Fruit fly (Drosophila melanogaster) whole organism, embryonic: Measurements from ENCODE around the gene CG18473.

ENCODE experiments used
- B-H1 ChIP-seq: fragments of 200-800 bp; sonication (Bioruptor generic); IDR thresholded peaks from 3 replicates; pipeline ENCODE4 v1.3.6; 2022; ENCODE audit warnings: missing biosample characterization, missing genetic modification characterization
- Bdp1 ChIP-seq: fragments of 200-800 bp; sonication (Bioruptor generic); optimal IDR thresholded peaks from 3 replicates; lab custom pipeline; 2016; ENCODE audit warnings: missing biosample characterization, missing genetic modification characterization
- Bgb ChIP-seq: fragments of 200-800 bp; sonication (Bioruptor generic); IDR thresholded peaks from 2 replicates; pipeline ENCODE4 v1.3.6; 2022; ENCODE audit warnings: missing biosample characterization, missing genetic modification characterization; ENCODE audit not compliant: partially characterized antibody
- CG10462 ChIP-seq: fragments of 200-800 bp; sonication (Bioruptor generic); optimal IDR thresholded peaks from 2 replicates; lab custom pipeline; 2016; ENCODE audit warnings: missing biosample characterization, missing genetic modification characterization
- CG11456 ChIP-seq: fragments of 200-800 bp; sonication (Bioruptor generic); IDR thresholded peaks from 3 replicates; pipeline ENCODE4 v1.3.6; 2022; ENCODE audit warnings: missing biosample characterization, missing genetic modification characterization
- CG11723 ChIP-seq: fragments of 200-800 bp; sonication (Bioruptor generic); optimal IDR thresholded peaks from 2 replicates; lab custom pipeline; 2017; ENCODE audit warnings: missing biosample characterization, mild to moderate bottlenecking, missing genetic modification characterization
- CG12299 ChIP-seq: fragments of 200-800 bp; sonication (Bioruptor generic); optimal IDR thresholded peaks from 2 replicates; lab custom pipeline; 2018; ENCODE audit warnings: missing biosample characterization, mild to moderate bottlenecking, missing genetic modification characterization
- CG14014 ChIP-seq: fragments of 200-800 bp; sonication (Bioruptor generic); IDR thresholded peaks from 2 replicates; pipeline ENCODE4 v1.3.6; 2022; ENCODE audit warnings: missing biosample characterization, missing genetic modification characterization
- CG14710 ChIP-seq: fragments of 200-800 bp; sonication (Bioruptor generic); optimal IDR thresholded peaks from 3 replicates; lab custom pipeline; 2019; ENCODE audit warnings: missing biosample characterization, mild to moderate bottlenecking, missing genetic modification characterization, moderate library complexity
- CG1603 ChIP-seq: fragments of 200-800 bp; sonication (Bioruptor generic); optimal IDR thresholded peaks from 2 replicates; lab custom pipeline; 2019; ENCODE audit warnings: missing biosample characterization, mild to moderate bottlenecking, missing genetic modification characterization, moderate library complexity
- CG17186 ChIP-seq: fragments of 200-800 bp; sonication (Bioruptor generic); optimal IDR thresholded peaks from 3 replicates; lab custom pipeline; 2017; ENCODE audit warnings: missing biosample characterization, missing genetic modification reagents, missing genetic modification characterization
- CG17568 ChIP-seq: fragments of 200-800 bp; sonication (Bioruptor generic); optimal IDR thresholded peaks from 2 replicates; lab custom pipeline; 2018; ENCODE audit warnings: missing biosample characterization, mild to moderate bottlenecking, missing genetic modification characterization, moderate library complexity
- CG3163 ChIP-seq: fragments of 200-800 bp; sonication (Bioruptor generic); optimal IDR thresholded peaks from 3 replicates; lab custom pipeline; 2016; ENCODE audit warnings: missing biosample characterization, missing genetic modification characterization
- CG32772 ChIP-seq: fragments of 200-800 bp; sonication (Bioruptor generic); IDR thresholded peaks from 2 replicates; pipeline ENCODE4 v1.3.6; 2022; ENCODE audit warnings: missing biosample characterization, missing genetic modification characterization
- CG4617 ChIP-seq: fragments of 200-800 bp; sonication (Bioruptor generic); optimal IDR thresholded peaks from 3 replicates; lab custom pipeline; 2016; ENCODE audit warnings: missing biosample characterization, missing genetic modification characterization, borderline replicate concordance
- CG6254 ChIP-seq: fragments of 200-800 bp; sonication (Bioruptor generic); optimal IDR thresholded peaks from 3 replicates; lab custom pipeline; 2017; ENCODE audit warnings: mild to moderate bottlenecking, missing biosample characterization, missing genetic modification reagents, missing genetic modification characterization
- CG8359 ChIP-seq: fragments of 200-800 bp; sonication (Bioruptor generic); optimal IDR thresholded peaks from 2 replicates; lab custom pipeline; 2017; ENCODE audit warnings: missing biosample characterization, mild to moderate bottlenecking, missing genetic modification characterization, borderline replicate concordance
- CG8478 ChIP-seq: fragments of >200 bp; optimal IDR thresholded peaks from 2 replicates; lab custom pipeline; 2018
- CG8924 ChIP-seq: fragments of 200-800 bp; optimal IDR thresholded peaks from 3 replicates; lab custom pipeline; 2019; ENCODE audit warnings: missing biosample characterization, mild to moderate bottlenecking, missing genetic modification characterization, moderate library complexity
- CG9215 ChIP-seq: fragments of 200-800 bp; sonication (Bioruptor generic); IDR thresholded peaks from 2 replicates; pipeline ENCODE4 v1.3.6; 2022; ENCODE audit warnings: missing biosample characterization, missing genetic modification characterization
- CG9727 ChIP-seq: fragments of 200-800 bp; sonication (Bioruptor generic); optimal IDR thresholded peaks from 3 replicates; lab custom pipeline; 2017; ENCODE audit warnings: missing biosample characterization, mild to moderate bottlenecking, missing genetic modification characterization
- Chrac-16 ChIP-seq: fragments of 200-800 bp; sonication (Bioruptor generic); optimal IDR thresholded peaks from 3 replicates; lab custom pipeline; 2016; ENCODE audit warnings: missing biosample characterization, missing genetic modification characterization
- Dp ChIP-seq: fragments of 200-800 bp; sonication (Bioruptor generic); optimal IDR thresholded peaks from 2 replicates; lab custom pipeline; 2018; ENCODE audit warnings: missing biosample characterization, mild to moderate bottlenecking, missing genetic modification characterization, moderate library complexity
- Mrtf ChIP-seq: fragments of 200-800 bp; sonication (Bioruptor generic); IDR thresholded peaks from 3 replicates; pipeline ENCODE4 v1.3.6; 2022; ENCODE audit warnings: missing biosample characterization, missing genetic modification characterization
- Myb ChIP-seq: fragments of 200-800 bp; sonication (Bioruptor generic); optimal IDR thresholded peaks from 2 replicates; lab custom pipeline; 2016; ENCODE audit warnings: missing biosample characterization, missing genetic modification characterization
- Nf-YB ChIP-seq: fragments of 200-800 bp; sonication (Bioruptor generic); optimal IDR thresholded peaks from 3 replicates; lab custom pipeline; 2019; ENCODE audit warnings: missing biosample characterization, mild to moderate bottlenecking, missing genetic modification characterization, moderate library complexity
- Oaz ChIP-seq: fragments of 200-800 bp; sonication (Bioruptor generic); IDR thresholded peaks from 2 replicates; pipeline ENCODE4 v1.3.6; 2022; ENCODE audit warnings: missing biosample characterization, missing genetic modification characterization
- Optix ChIP-seq: fragments of 200-800 bp; sonication (Bioruptor generic); IDR thresholded peaks from 3 replicates; pipeline ENCODE4 v1.3.6; 2022; ENCODE audit warnings: missing biosample characterization, missing genetic modification characterization
- Side ChIP-seq: fragments of 200-800 bp; sonication (Bioruptor generic); optimal IDR thresholded peaks from 2 replicates; lab custom pipeline; 2016; ENCODE audit warnings: missing biosample characterization, missing genetic modification characterization
- Sry-δ ChIP-seq: fragments of 200-800 bp; sonication (Bioruptor generic); optimal IDR thresholded peaks from 2 replicates; lab custom pipeline; 2016; ENCODE audit warnings: missing biosample characterization, missing genetic modification characterization
- Usf ChIP-seq: fragments of 200-800 bp; sonication (Bioruptor generic); optimal IDR thresholded peaks from 2 replicates; lab custom pipeline; 2017; ENCODE audit warnings: missing genotype, missing biosample characterization, missing genetic modification characterization
- ab ChIP-seq: fragments of 200-800 bp; sonication (Bioruptor generic); optimal IDR thresholded peaks from 2 replicates; lab custom pipeline; 2016; ENCODE audit warnings: missing biosample characterization, missing genetic modification characterization
- ara ChIP-seq: fragments of 200-800 bp; sonication (Bioruptor generic); IDR thresholded peaks from 2 replicates; pipeline ENCODE4 v1.3.6; 2022; ENCODE audit warnings: missing biosample characterization, missing genetic modification characterization
- dmrt11E ChIP-seq: fragments of 200-800 bp; sonication (Bioruptor generic); optimal IDR thresholded peaks from 3 replicates; lab custom pipeline; 2018; ENCODE audit warnings: missing biosample characterization, mild to moderate bottlenecking, missing genetic modification characterization, moderate library complexity
- en ChIP-seq: fragments of 200-800 bp; sonication (Bioruptor generic); optimal IDR thresholded peaks from 2 replicates; lab custom pipeline; 2016; ENCODE audit warnings: missing biosample characterization, missing genetic modification characterization
- fd102C ChIP-seq: fragments of 200-800 bp; sonication (Bioruptor generic); optimal IDR thresholded peaks from 2 replicates; lab custom pipeline; 2018; ENCODE audit warnings: missing biosample characterization, mild to moderate bottlenecking, missing genetic modification characterization, moderate library complexity
- gcm ChIP-seq: fragments of 200-800 bp; sonication (Bioruptor generic); optimal IDR thresholded peaks from 2 replicates; lab custom pipeline; 2019; ENCODE audit warnings: missing biosample characterization, mild to moderate bottlenecking, missing genetic modification characterization, moderate library complexity
- kah ChIP-seq: fragments of 200-800 bp; sonication (Bioruptor generic); optimal IDR thresholded peaks from 2 replicates; lab custom pipeline; 2018; ENCODE audit warnings: missing biosample characterization, mild to moderate bottlenecking, missing genetic modification characterization
- mld ChIP-seq: fragments of 200-800 bp; sonication (Bioruptor generic); IDR thresholded peaks from 3 replicates; pipeline ENCODE4 v1.3.6; 2022; ENCODE audit warnings: missing biosample characterization, missing genetic modification characterization; ENCODE audit not compliant: partially characterized antibody
- nmo ChIP-seq: fragments of 200-800 bp; sonication (Bioruptor generic); optimal IDR thresholded peaks from 2 replicates; lab custom pipeline; 2018; ENCODE audit warnings: missing biosample characterization, mild to moderate bottlenecking, missing genetic modification characterization, moderate library complexity
- pzg ChIP-seq: fragments of 200-800 bp; sonication (Bioruptor generic); optimal IDR thresholded peaks from 3 replicates; lab custom pipeline; 2018; ENCODE audit warnings: missing biosample characterization, mild to moderate bottlenecking, missing genetic modification characterization, moderate library complexity
- sqz ChIP-seq: fragments of 200-800 bp; sonication (Bioruptor generic); optimal IDR thresholded peaks from 3 replicates; lab custom pipeline; 2018; ENCODE audit warnings: missing biosample characterization, mild to moderate bottlenecking, missing genetic modification characterization
- stwl ChIP-seq: fragments of 200-800 bp; sonication (Bioruptor generic); optimal IDR thresholded peaks from 3 replicates; lab custom pipeline; 2018; ENCODE audit warnings: missing biosample characterization, mild to moderate bottlenecking, missing genetic modification characterization, moderate library complexity
- tgo ChIP-seq: fragments of 200-800 bp; sonication (Bioruptor generic); IDR thresholded peaks from 3 replicates; pipeline ENCODE4 v1.3.6; 2022; ENCODE audit warnings: missing biosample characterization, missing genetic modification characterization
- ttk ChIP-seq: fragments of 200-800 bp; sonication (Bioruptor generic); IDR thresholded peaks from 2 replicates; pipeline ENCODE4 v2.1.2; 2022; ENCODE audit warnings: missing biosample characterization, missing genetic modification characterization
- tx ChIP-seq: fragments of 200-800 bp; sonication (Bioruptor generic); optimal IDR thresholded peaks from 2 replicates; lab custom pipeline; 2016; ENCODE audit warnings: missing biosample characterization, missing genetic modification characterization
- usp ChIP-seq: fragments of >200 bp; optimal IDR thresholded peaks from 2 replicates; lab custom pipeline; 2017; ENCODE audit warnings: missing biosample characterization, missing genetic modification characterization
- vvl ChIP-seq: fragments of 200-800 bp; sonication (Bioruptor generic); IDR thresholded peaks from 2 replicates; pipeline ENCODE4 v1.3.6; 2022; ENCODE audit warnings: missing biosample characterization, missing genetic modification characterization
- z ChIP-seq: fragments of 200-800 bp; sonication (Bioruptor generic); IDR thresholded peaks from 3 replicates; pipeline ENCODE4 v1.3.6; 2022; ENCODE audit warnings: missing biosample characterization, missing genetic modification characterization
- zen ChIP-seq: fragments of 200-800 bp; sonication (Bioruptor generic); optimal IDR thresholded peaks from 3 replicates; lab custom pipeline; 2018; ENCODE audit warnings: missing biosample characterization, mild to moderate bottlenecking, missing genetic modification characterization, moderate library complexity
- zfh2 ChIP-seq: fragments of 200-800 bp; sonication (Bioruptor generic); optimal IDR thresholded peaks from 2 replicates; lab custom pipeline; 2016; ENCODE audit warnings: missing biosample characterization, missing genetic modification characterization

Gene CG18473

dm6 chr3R:9411928-9412640 is 49.0 kb downstream of the CG18473 start, which contains the start of the genes Task7 and alpha-Man-IIa (continued):
- TF ChIP-seq gcm (GFP tag; lab: Kevin White, UChicago) = no peak
- peak; percentile 70 for TF ChIP-seq Myb (GFP tag; lab: Kevin White, UChicago)
- TF ChIP-seq CG14710 (tag; lab: Kevin White, UChicago) = peak; percentile 35
- TF ChIP-seq z (GFP tag; lab: Robert Waterston, UW) = no peak
- TF ChIP-seq CG1603 (tag; lab: Kevin White, UChicago) = no peak
- TF ChIP-seq Usf = no peak
- TF ChIP-seq CG12299 (tag; lab: Kevin White, UChicago) = no peak
- peak; percentile 71 for TF ChIP-seq sqz
- TF ChIP-seq CG8924 = no peak
- peak; percentile 50 for TF ChIP-seq CG10462 (GFP tag; lab: Kevin White, UChicago)
- TF ChIP-seq zfh2 (GFP tag; lab: Kevin White, UChicago) = no peak
- peak; percentile 42 for TF ChIP-seq nmo
- TF ChIP-seq en (GFP tag; lab: Kevin White, UChicago) = no peak
- TF ChIP-seq Sry-δ (GFP tag; lab: Kevin White, UChicago) = peak; percentile 2
- TF ChIP-seq stwl (tag; lab: Kevin White, UChicago) = peak; percentile 58
- no peak for TF ChIP-seq CG11723
- peak; percentile 27 for TF ChIP-seq Dp (GFP tag; lab: Kevin White, UChicago)
- no peak for TF ChIP-seq Mrtf (GFP tag; lab: Robert Waterston, UW)
- no peak for TF ChIP-seq zen (tag; lab: Kevin White, UChicago)
- 0 out of 2 replicates have a peak, but pooled peaks have one; percentile 31 for TF ChIP-seq Bgb (GFP tag; lab: Robert Waterston, UW)
- TF ChIP-seq ttk (GFP tag; lab: Robert Waterston, UW) = no peak
- no peak for TF ChIP-seq CG3163
- no peak for TF ChIP-seq CG9727 (GFP tag; lab: Kevin White, UChicago)
- no peak for TF ChIP-seq kah
- TF ChIP-seq CG17186 (GFP tag; lab: Kevin White, UChicago) = no peak
- no peak for TF ChIP-seq CG32772
- no peak for TF ChIP-seq CG14014 (GFP tag; lab: Robert Waterston, UW)
- TF ChIP-seq Side (GFP tag; lab: Kevin White, UChicago) = no peak
- no peak for TF ChIP-seq CG6254 (GFP tag; lab: Kevin White, UChicago)
- TF ChIP-seq ara (GFP tag; lab: Robert Waterston, UW) = no peak
- no peak for TF ChIP-seq CG8478 (lab: Kevin White, UChicago)
- TF ChIP-seq tgo (GFP tag; lab: Robert Waterston, UW) = no peak
- TF ChIP-seq tx (GFP tag; lab: Kevin White, UChicago) = no peak
- TF ChIP-seq ab (GFP tag; lab: Kevin White, UChicago) = no peak
- no peak for TF ChIP-seq usp (GFP tag; lab: Kevin White, UChicago)
- no peak for TF ChIP-seq dmrt11E (tag; lab: Kevin White, UChicago)
- no peak for TF ChIP-seq CG17568
- TF ChIP-seq CG11456 (GFP tag; lab: Robert Waterston, UW) = no peak
- TF ChIP-seq CG4617 (GFP tag; lab: Kevin White, UChicago) = no peak
- TF ChIP-seq fd102C (GFP tag; lab: Kevin White, UChicago) = no peak
- no peak for TF ChIP-seq B-H1 (GFP tag; lab: Robert Waterston, UW)
- no peak for TF ChIP-seq CG8359 (GFP tag; lab: Kevin White, UChicago)
- TF ChIP-seq Optix (GFP tag; lab: Robert Waterston, UW) = no peak
- peak; percentile 38 for TF ChIP-seq pzg (GFP tag; lab: Kevin White, UChicago)
- no peak for TF ChIP-seq Nf-YB (GFP tag; lab: Kevin White, UChicago)
- TF ChIP-seq Bdp1 = no peak
- TF ChIP-seq Oaz (GFP tag; lab: Robert Waterston, UW) = no peak
- no peak for TF ChIP-seq CG9215
- no peak for TF ChIP-seq Chrac-16 (GFP tag; lab: Kevin White, UChicago)
- no peak for TF ChIP-seq vvl
- TF ChIP-seq mld (GFP tag; lab: Robert Waterston, UW) = no peak
